Fruit fly (Drosophila melanogaster): ENCODE measurements around the gene Tsp39D.

Gene Tsp39D

DNA sequence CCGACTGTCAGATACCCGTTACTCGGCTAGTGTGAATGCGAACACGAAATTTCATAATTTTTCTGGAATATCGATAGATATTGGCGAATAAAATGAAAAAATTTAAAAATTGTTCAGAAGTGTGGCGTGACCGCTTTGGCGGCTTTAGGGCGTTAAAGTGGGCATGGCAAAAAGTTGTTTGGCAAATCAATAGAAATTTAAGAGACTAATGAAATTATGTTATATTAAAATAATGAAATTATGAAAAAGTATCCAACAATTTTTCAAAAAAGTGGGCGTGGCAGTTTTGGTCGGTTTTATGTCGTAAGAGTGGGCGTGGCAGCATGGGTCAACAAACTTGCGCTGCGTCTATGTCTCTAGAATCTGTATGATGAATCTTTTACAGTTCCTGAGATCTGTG lies 42.3 kb upstream of the Tsp39D start:
- no peak for TF ChIP-seq HLH106 (tag; optimal IDR thresholded peaks at IDR 0.05)
- TF ChIP-seq dsf (GFP tag; optimal IDR thresholded peaks at IDR 0.05; ENCODE audit: borderline replicate concordance), result no peak
- TF ChIP-seq Dfd (GFP tag; optimal IDR thresholded peaks at IDR 0.05), result peak; percentile 82

DNA sequence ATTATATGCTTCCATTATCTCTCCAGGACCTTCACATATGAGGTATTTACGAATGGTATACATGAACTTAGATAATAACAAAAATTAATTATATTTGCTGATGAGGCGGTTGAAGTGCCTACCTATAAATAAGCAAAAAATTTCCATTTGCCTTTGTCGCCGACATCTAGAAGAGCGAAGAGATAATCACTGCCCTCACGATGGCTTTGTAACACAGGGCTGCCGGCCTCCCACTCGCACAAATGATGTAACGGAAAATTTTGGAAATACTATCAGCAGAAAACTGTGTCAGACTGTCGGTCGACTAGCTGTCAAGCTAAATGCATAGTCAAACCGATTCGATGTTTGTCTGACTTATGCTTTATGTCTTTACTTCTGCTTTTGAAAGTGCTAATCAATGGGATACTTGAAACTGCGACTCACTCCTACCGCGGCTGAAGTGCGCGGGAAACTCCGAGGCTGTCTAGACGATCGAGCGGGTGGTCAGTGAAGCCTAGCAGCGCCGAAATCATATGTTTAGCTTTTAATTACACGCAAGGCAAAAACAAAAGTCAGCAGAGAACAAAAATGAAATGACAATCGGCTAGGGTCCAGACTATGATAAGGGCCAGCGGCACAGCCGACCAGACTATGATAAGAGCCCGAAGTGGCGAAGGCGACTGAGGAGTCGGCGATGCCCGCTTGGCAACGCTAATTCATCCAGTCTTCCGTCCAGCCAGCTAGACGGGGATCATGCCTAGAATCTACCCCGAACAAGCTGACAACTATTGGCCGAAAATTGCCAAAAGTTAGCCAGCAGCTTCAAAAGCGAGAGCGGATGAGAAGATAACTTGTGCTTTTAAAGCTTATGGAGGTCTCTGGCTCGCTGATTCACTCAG lies 40.5 kb upstream of the Tsp39D start:
- TF ChIP-seq sv (GFP tag; optimal IDR thresholded peaks at IDR 0.05) (no peak), h (GFP tag; optimal IDR thresholded peaks at IDR 0.05) (no peak), CG32264 (GFP tag; optimal IDR thresholded peaks at IDR 0.05) (no peak), ey (GFP tag; optimal IDR thresholded peaks at IDR 0.05) (no peak), GATAd (GFP tag; optimal IDR thresholded peaks at IDR 0.05) (no peak), Hr83 (GFP tag; optimal IDR thresholded peaks at IDR 0.05; ENCODE audit: poor library complexity, severe bottlenecking) (no peak), pan (optimal IDR thresholded peaks at IDR 0.05) (no peak), brk (GFP tag; optimal IDR thresholded peaks at IDR 0.05) (no peak), Dfd (GFP tag; optimal IDR thresholded peaks at IDR 0.05) (no peak), tai (GFP tag; optimal IDR thresholded peaks at IDR 0.05) (no peak), CrebA (GFP tag; optimal IDR thresholded peaks at IDR 0.05; ENCODE audit: borderline replicate concordance) (no peak), N (GFP tag; optimal IDR thresholded peaks at IDR 0.05) (no peak)

DNA sequence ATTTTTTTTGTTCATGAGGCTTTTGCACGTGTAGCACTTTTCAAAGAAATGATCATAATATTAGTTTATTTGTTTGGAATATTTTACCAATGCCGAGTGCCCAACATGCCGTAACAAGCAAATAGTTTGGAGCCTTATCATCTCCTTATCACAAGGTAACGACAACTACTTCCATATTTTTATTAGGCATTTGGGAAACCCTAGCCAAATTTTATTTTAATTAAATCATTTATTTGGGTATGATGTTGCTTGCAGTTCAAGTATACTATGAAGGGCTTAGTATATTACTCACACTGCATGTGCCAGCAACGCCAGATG lies 39.9 kb upstream of the Tsp39D start:
- TF ChIP-seq Hr83 (GFP tag; optimal IDR thresholded peaks at IDR 0.05; ENCODE audit: poor library complexity, severe bottlenecking) (no peak), HLH106 (tag; optimal IDR thresholded peaks at IDR 0.05) (no peak), dsf (GFP tag; optimal IDR thresholded peaks at IDR 0.05; ENCODE audit: borderline replicate concordance) (no peak), Hr78 (GFP tag; optimal IDR thresholded peaks at IDR 0.05) (no peak), foxo (GFP tag; optimal IDR thresholded peaks at IDR 0.05) (no peak), ey (GFP tag; optimal IDR thresholded peaks at IDR 0.05) (no peak), pan (optimal IDR thresholded peaks at IDR 0.05) (no peak), tai (GFP tag; optimal IDR thresholded peaks at IDR 0.05) (no peak), usp (GFP tag; optimal IDR thresholded peaks at IDR 0.05) (no peak), OdsH (GFP tag; optimal IDR thresholded peaks at IDR 0.05) (no peak), sage (GFP tag; optimal IDR thresholded peaks at IDR 0.05) (no peak), psq (GFP tag; optimal IDR thresholded peaks at IDR 0.05) (no peak), woc (GFP tag; optimal IDR thresholded peaks at IDR 0.05) (no peak), Hnf4 (GFP tag; optimal IDR thresholded peaks at IDR 0.05) (no peak), CG32264 (GFP tag; optimal IDR thresholded peaks at IDR 0.05) (no peak), lola (GFP tag; optimal IDR thresholded peaks at IDR 0.05) (no peak), h (GFP tag; optimal IDR thresholded peaks at IDR 0.05) (no peak), fru (GFP tag; optimal IDR thresholded peaks at IDR 0.05) (no peak), jim (GFP tag; optimal IDR thresholded peaks at IDR 0.05) (no peak), Abd-B (GFP tag; optimal IDR thresholded peaks at IDR 0.05) (no peak)

DNA sequence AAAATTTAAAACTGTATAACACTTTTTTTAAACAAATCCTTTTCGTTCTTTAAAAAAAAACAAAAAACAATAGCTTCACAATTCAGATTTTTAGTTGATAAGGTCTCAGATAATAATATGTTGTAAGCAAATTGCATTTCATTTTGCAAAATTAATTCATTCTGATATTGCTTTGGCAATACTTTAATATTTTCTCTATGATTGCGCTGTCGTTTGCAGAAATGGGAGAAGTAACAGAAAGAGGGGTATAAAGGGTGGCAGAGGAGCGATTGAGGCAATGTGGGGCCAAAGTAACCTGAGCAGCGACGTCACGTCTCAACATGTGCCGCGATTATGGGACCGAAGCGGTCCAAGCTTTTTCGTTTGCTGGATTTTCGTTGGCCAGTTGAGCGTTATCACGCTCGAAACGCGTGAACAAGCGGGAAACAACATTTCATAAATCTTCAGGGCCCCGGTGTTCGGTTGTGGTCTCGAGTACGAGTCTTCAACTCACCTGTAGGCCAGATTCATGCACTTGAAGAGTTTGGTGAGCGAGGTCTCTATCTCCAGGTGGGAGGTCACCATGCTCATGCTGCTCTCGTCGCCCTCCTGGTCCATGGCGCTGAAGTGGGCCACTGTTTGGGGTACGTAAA lies 36.5 kb upstream of the Tsp39D start:
- no peak for TF ChIP-seq Hr83 (GFP tag; optimal IDR thresholded peaks at IDR 0.05; ENCODE audit: poor library complexity, severe bottlenecking)
- TF ChIP-seq Rel (GFP tag; optimal IDR thresholded peaks at IDR 0.05), result no peak
- peak; percentile 54 for TF ChIP-seq Rel (tag; optimal IDR thresholded peaks at IDR 0.05)

DNA sequence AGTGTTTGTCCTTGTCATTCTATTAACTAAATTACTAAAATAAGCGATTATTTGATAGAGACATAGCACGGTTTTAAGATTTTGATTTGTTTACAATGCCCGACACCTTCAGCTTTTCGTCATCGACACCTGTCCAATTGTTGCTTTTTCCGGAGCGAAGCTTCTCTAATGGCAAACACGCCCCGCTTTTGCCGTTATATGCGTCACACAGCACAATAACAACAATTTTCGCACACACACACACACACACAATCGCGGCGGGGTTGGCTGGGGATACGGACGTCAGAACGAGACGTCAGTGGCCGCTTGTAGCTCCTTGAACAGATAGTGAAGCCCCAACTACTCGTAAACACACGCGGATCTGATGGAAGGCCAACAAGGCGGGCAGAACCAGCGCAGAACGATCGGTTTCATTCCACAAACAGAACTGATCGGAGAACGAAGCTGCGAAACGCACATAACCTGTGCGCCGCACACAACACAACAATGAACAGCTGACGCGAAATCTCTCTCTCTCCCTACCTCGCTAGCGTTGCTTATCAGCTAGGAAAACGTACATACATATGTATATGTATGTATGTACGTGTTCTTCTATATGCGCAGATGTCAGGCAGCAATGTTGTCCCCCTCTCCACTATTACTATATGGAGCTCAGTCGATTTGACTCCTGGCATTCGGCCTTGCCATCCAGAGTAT lies 35.2 kb upstream of the Tsp39D start:
- TF ChIP-seq Dfd (GFP tag; optimal IDR thresholded peaks at IDR 0.05) (peak; percentile 20), N (GFP tag; optimal IDR thresholded peaks at IDR 0.05) (no peak), Dif (GFP tag; optimal IDR thresholded peaks at IDR 0.05; ENCODE audit: partially characterized antibody) (peak; percentile 41), CrebA (GFP tag; optimal IDR thresholded peaks at IDR 0.05; ENCODE audit: borderline replicate concordance) (peak; percentile 40), Rel (GFP tag; optimal IDR thresholded peaks at IDR 0.05) (no peak), Rel (tag; optimal IDR thresholded peaks at IDR 0.05) (peak; percentile 50), psq (GFP tag; optimal IDR thresholded peaks at IDR 0.05) (peak; percentile 0), Sp1 (GFP tag; optimal IDR thresholded peaks at IDR 0.05) (no peak), rgr (GFP tag; optimal IDR thresholded peaks at IDR 0.05) (peak; percentile 19), dl (GFP tag; optimal IDR thresholded peaks at IDR 0.05; ENCODE audit: insufficient read depth in 1 of 2, partially characterized antibody in 2 of 2) (peak in 1 of 2 experiments; percentile 37), fru (GFP tag; optimal IDR thresholded peaks at IDR 0.05) (peak; percentile 22), foxo (GFP tag; optimal IDR thresholded peaks at IDR 0.05) (peak in 1 of 2 experiments; percentile 17), dmrt93B (GFP tag; optimal IDR thresholded peaks at IDR 0.05) (no peak)

Measured in whole organism, wandering third instar larva.